Worm (Caenorhabditis elegans) whole organism, late embryonic: Measurements from ENCODE around the gene str-185.

ENCODE experiments used
- ama-1 ChIP-seq: fragments of 150-350 bp; optimal IDR thresholded peaks from 2 replicates; lab custom pipeline; 2014
- ceh-24 ChIP-seq: sonication (generic microtip); optimal IDR thresholded peaks from 2 replicates; lab custom pipeline; 2016; ENCODE audit warnings: mild to moderate bottlenecking, missing genetic modification characterization, missing compliant biosample characterization
- dmd-4 ChIP-seq: sonication (generic microtip); optimal IDR thresholded peaks from 2 replicates; lab custom pipeline; 2016; ENCODE audit warnings: borderline replicate concordance, missing genetic modification characterization, missing compliant biosample characterization
- ets-4 ChIP-seq: sonication (generic microtip); optimal IDR thresholded peaks from 2 replicates; lab custom pipeline; 2016; ENCODE audit warnings: missing genetic modification characterization, missing compliant biosample characterization
- nfya-1 ChIP-seq: sonication (generic microtip); optimal IDR thresholded peaks from 2 replicates; lab custom pipeline; 2017; ENCODE audit warnings: missing genetic modification characterization, mild to moderate bottlenecking, missing compliant biosample characterization, antibody characterized with exemption, moderate library complexity
- pqm-1 ChIP-seq: sonication (generic microtip); optimal IDR thresholded peaks from 2 replicates; lab custom pipeline; 2016; ENCODE audit warnings: missing genetic modification characterization, missing compliant biosample characterization
- tbx-2 ChIP-seq: sonication (generic microtip); optimal IDR thresholded peaks from 2 replicates; lab custom pipeline; 2016; ENCODE audit warnings: missing genetic modification characterization, missing compliant biosample characterization
- ttx-3 ChIP-seq: sonication (generic microtip); optimal IDR thresholded peaks from 2 replicates; lab custom pipeline; 2016; ENCODE audit warnings: missing genetic modification reagents, missing genetic modification characterization, missing compliant biosample characterization
- unc-3 ChIP-seq, 2 experiments: fragments of 200-800 bp in 1 of 2; sonication (Bioruptor generic) in 1 of 2; sonication (generic microtip) in 1 of 2; conservative IDR thresholded peaks in 1 of 2; optimal IDR thresholded peaks in 1 of 2; 2 replicates each; pipeline versions ENCODE4 v1.3.6 to Lab custom; 2016 to 2022; ENCODE audit warnings: missing compliant biosample characterization in 2 of 2, missing genetic modification characterization in 2 of 2, missing genetic modification reagents in 1 of 2
- unc-42 ChIP-seq: sonication (generic microtip); optimal IDR thresholded peaks from 2 replicates; lab custom pipeline; 2016; ENCODE audit warnings: missing genotype, missing genetic modification characterization, missing compliant biosample characterization
- unc-55 ChIP-seq: sonication (generic microtip); optimal IDR thresholded peaks from 2 replicates; lab custom pipeline; 2017; ENCODE audit warnings: missing biosample characterization, missing genetic modification reagents, missing genetic modification characterization
- zip-5 ChIP-seq: sonication (generic microtip); optimal IDR thresholded peaks from 2 replicates; lab custom pipeline; 2016; ENCODE audit warnings: missing genetic modification characterization, missing compliant biosample characterization
- ztf-16 ChIP-seq: sonication (generic microtip); optimal IDR thresholded peaks from 2 replicates; lab custom pipeline; 2017; ENCODE audit warnings: missing genetic modification characterization, missing compliant biosample characterization

ce11 chrIV:4413114-4413513, 16.7 kb downstream of the str-185 start:
- no peak for TF ChIP-seq dmd-4 (tag; lab: Kevin White, UChicago)
- no peak for TF ChIP-seq ztf-16 (tag; lab: Kevin White, UChicago)
- TF ChIP-seq pqm-1, result no peak
- no peak for TF ChIP-seq ceh-24 (tag; lab: Kevin White, UChicago)
- TF ChIP-seq tbx-2 (tag; lab: Kevin White, UChicago), result no peak
- TF ChIP-seq ets-4 (tag; lab: Kevin White, UChicago), result no peak
- no peak for TF ChIP-seq unc-55
- no peak for TF ChIP-seq unc-42 (tag; lab: Kevin White, UChicago)
- no peak for TF ChIP-seq nfya-1 (tag; lab: Kevin White, UChicago)
- TF ChIP-seq zip-5, result no peak
- no peak for TF ChIP-seq ttx-3
- no peak for TF ChIP-seq unc-3 (GFP tag; conservative IDR thresholded peaks at IDR 0.05; lab: Robert Waterston, UW)
- no peak for TF ChIP-seq unc-3 (tag; optimal IDR thresholded peaks at IDR 0.05; lab: Kevin White, UChicago)
- TF ChIP-seq ama-1 (lab: Kevin White, UChicago), result no peak
